Fruit fly (Drosophila melanogaster) whole organism, embryonic: Measurements from ENCODE around the gene Zasp66.

ENCODE experiments used
- Abd-B ChIP-seq: fragments of 200-800 bp; sonication (Bioruptor generic); optimal IDR thresholded peaks from 2 replicates; lab custom pipeline; 2018; ENCODE audit warnings: missing biosample characterization, mild to moderate bottlenecking, missing genetic modification characterization, moderate library complexity
- CG10321 ChIP-seq: fragments of 200-800 bp; sonication (Bioruptor generic); IDR thresholded peaks from 2 replicates; pipeline ENCODE4 v1.3.6; 2022; ENCODE audit warnings: missing biosample characterization, missing genetic modification characterization
- CG10462 ChIP-seq: fragments of 200-800 bp; sonication (Bioruptor generic); optimal IDR thresholded peaks from 2 replicates; lab custom pipeline; 2016; ENCODE audit warnings: missing biosample characterization, missing genetic modification characterization
- CG10979 ChIP-seq: fragments of 200-800 bp; sonication (Bioruptor generic); optimal IDR thresholded peaks from 2 replicates; lab custom pipeline; 2018; ENCODE audit warnings: missing biosample characterization, mild to moderate bottlenecking, missing genetic modification characterization, moderate library complexity
- CG13296 ChIP-seq: fragments of 200-800 bp; sonication (Bioruptor generic); optimal IDR thresholded peaks from 3 replicates; lab custom pipeline; 2018; ENCODE audit warnings: missing biosample characterization, mild to moderate bottlenecking, missing genetic modification characterization
- CG14667 ChIP-seq: fragments of 200-800 bp; sonication (Bioruptor generic); IDR thresholded peaks from 2 replicates; pipeline ENCODE4 v1.3.6; 2022; ENCODE audit warnings: missing biosample characterization, missing genetic modification characterization
- CG14710 ChIP-seq: fragments of 200-800 bp; sonication (Bioruptor generic); optimal IDR thresholded peaks from 3 replicates; lab custom pipeline; 2019; ENCODE audit warnings: missing biosample characterization, mild to moderate bottlenecking, missing genetic modification characterization, moderate library complexity
- CG17186 ChIP-seq: fragments of 200-800 bp; sonication (Bioruptor generic); optimal IDR thresholded peaks from 3 replicates; lab custom pipeline; 2017; ENCODE audit warnings: missing biosample characterization, missing genetic modification reagents, missing genetic modification characterization
- CG17385 ChIP-seq: fragments of 200-800 bp; sonication (Bioruptor generic); optimal IDR thresholded peaks from 3 replicates; lab custom pipeline; 2018; ENCODE audit warnings: missing biosample characterization, mild to moderate bottlenecking, missing genetic modification characterization
- CG31441 ChIP-seq: fragments of 200-800 bp; sonication (Bioruptor generic); IDR thresholded peaks from 2 replicates; pipeline ENCODE4 v1.3.6; 2022; ENCODE audit warnings: missing biosample characterization, missing genetic modification characterization
- CG32532 ChIP-seq: fragments of 200-800 bp; sonication (Bioruptor generic); IDR thresholded peaks from 2 replicates; pipeline ENCODE4 v1.3.6; 2022; ENCODE audit warnings: missing biosample characterization, missing genetic modification characterization
- CG34224 ChIP-seq: fragments of 200-800 bp; sonication (Bioruptor generic); IDR thresholded peaks from 3 replicates; pipeline ENCODE4 v1.3.6; 2022; ENCODE audit warnings: missing biosample characterization, missing genetic modification characterization; ENCODE audit not compliant: partially characterized antibody
- CG6791 ChIP-seq: fragments of 200-800 bp; sonication (Bioruptor generic); IDR thresholded peaks from 3 replicates; pipeline ENCODE4 v1.3.6; 2022; ENCODE audit warnings: missing biosample characterization, missing genetic modification characterization; ENCODE audit not compliant: partially characterized antibody
- CG7271 ChIP-seq: fragments of 200-800 bp; sonication (Bioruptor generic); optimal IDR thresholded peaks from 2 replicates; lab custom pipeline; 2018; ENCODE audit warnings: missing biosample characterization, mild to moderate bottlenecking, missing genetic modification characterization, moderate library complexity
- CG7372 ChIP-seq: fragments of 200-800 bp; sonication (Bioruptor generic); IDR thresholded peaks from 2 replicates; pipeline ENCODE4 v1.3.6; 2022; ENCODE audit warnings: missing biosample characterization, missing genetic modification characterization
- CG7928 ChIP-seq: fragments of 200-800 bp; sonication (Bioruptor generic); optimal IDR thresholded peaks from 2 replicates; lab custom pipeline; 2017; ENCODE audit warnings: missing biosample characterization, mild to moderate bottlenecking, missing genetic modification characterization
- CG8765 ChIP-seq: fragments of 200-800 bp; sonication (Bioruptor generic); IDR thresholded peaks from 2 replicates; pipeline ENCODE4 v1.3.6; 2022; ENCODE audit warnings: missing biosample characterization, missing genetic modification characterization
- CoRest ChIP-seq: fragments of 200-800 bp; sonication (Bioruptor generic); optimal IDR thresholded peaks from 3 replicates; lab custom pipeline; 2018; ENCODE audit warnings: missing biosample characterization, mild to moderate bottlenecking, missing genetic modification characterization, moderate library complexity
- Dbx ChIP-seq: fragments of 200-800 bp; sonication (Bioruptor generic); IDR thresholded peaks from 3 replicates; pipeline ENCODE4 v1.3.6; 2022; ENCODE audit warnings: missing biosample characterization, missing genetic modification characterization
- Doc2 ChIP-seq: fragments of 200-800 bp; sonication (Bioruptor generic); IDR thresholded peaks from 2 replicates; pipeline ENCODE4 v1.3.6; 2022; ENCODE audit warnings: missing biosample characterization, missing genetic modification characterization
- Drgx ChIP-seq: fragments of 200-800 bp; sonication (Bioruptor generic); IDR thresholded peaks from 2 replicates; pipeline ENCODE4 v1.3.6; 2022; ENCODE audit warnings: missing biosample characterization, missing genetic modification characterization
- Fer1 ChIP-seq: fragments of 200-800 bp; sonication (Bioruptor generic); optimal IDR thresholded peaks from 2 replicates; lab custom pipeline; 2017; ENCODE audit warnings: missing biosample characterization, mild to moderate bottlenecking, missing genetic modification characterization
- HLHmδ ChIP-seq: fragments of 200-800 bp; sonication (Bioruptor generic); optimal IDR thresholded peaks from 2 replicates; lab custom pipeline; 2018; ENCODE audit warnings: missing biosample characterization, mild to moderate bottlenecking, missing genetic modification characterization, moderate library complexity
- Hr39 ChIP-seq: fragments of >200 bp; optimal IDR thresholded peaks from 2 replicates; lab custom pipeline; 2017
- MESR4 ChIP-seq: fragments of 200-800 bp; sonication (Bioruptor generic); optimal IDR thresholded peaks from 2 replicates; lab custom pipeline; 2018; ENCODE audit warnings: missing biosample characterization, mild to moderate bottlenecking, missing genetic modification characterization, moderate library complexity
- Rfx ChIP-seq: fragments of 200-800 bp; sonication (Bioruptor generic); IDR thresholded peaks from 2 replicates; pipeline ENCODE4 v1.3.6; 2022; ENCODE audit warnings: missing biosample characterization, missing genetic modification characterization
- Rx ChIP-seq: fragments of 200-800 bp; sonication (Bioruptor generic); IDR thresholded peaks from 2 replicates; pipeline ENCODE4 v1.3.6; 2022; ENCODE audit warnings: missing biosample characterization, missing genetic modification characterization
- Six4 ChIP-seq: fragments of 200-800 bp; sonication (Bioruptor generic); optimal IDR thresholded peaks from 2 replicates; lab custom pipeline; 2016; ENCODE audit warnings: missing biosample characterization, missing genetic modification characterization
- Sry-δ ChIP-seq: fragments of 200-800 bp; sonication (Bioruptor generic); optimal IDR thresholded peaks from 2 replicates; lab custom pipeline; 2016; ENCODE audit warnings: missing biosample characterization, missing genetic modification characterization
- Usf ChIP-seq: fragments of 200-800 bp; sonication (Bioruptor generic); optimal IDR thresholded peaks from 2 replicates; lab custom pipeline; 2017; ENCODE audit warnings: missing genotype, missing biosample characterization, missing genetic modification characterization
- caup ChIP-seq: fragments of 200-800 bp; sonication (Bioruptor generic); optimal IDR thresholded peaks from 3 replicates; lab custom pipeline; 2017; ENCODE audit warnings: missing biosample characterization, mild to moderate bottlenecking, missing genetic modification characterization, moderate library complexity; ENCODE audit not compliant: severe bottlenecking
- chn ChIP-seq: fragments of 200-800 bp; sonication (Bioruptor generic); optimal IDR thresholded peaks from 2 replicates; lab custom pipeline; 2016; ENCODE audit warnings: missing biosample characterization, missing genetic modification characterization
- crol ChIP-seq: fragments of 200-800 bp; sonication (Bioruptor generic); IDR thresholded peaks from 2 replicates; pipeline ENCODE4 v1.3.6; 2022; ENCODE audit warnings: missing biosample characterization, missing genetic modification characterization
- crp ChIP-seq, 2 experiments: fragments of 200-800 bp; sonication (Bioruptor generic); optimal IDR thresholded peaks; 2 replicates in 1 of 2; 3 replicates in 1 of 2; lab custom pipeline; 2017; ENCODE audit warnings: missing biosample characterization in 2 of 2, missing genetic modification characterization in 2 of 2, mild to moderate bottlenecking in 1 of 2, moderate library complexity in 1 of 2
- cwo ChIP-seq: fragments of 200-800 bp; sonication (Bioruptor generic); optimal IDR thresholded peaks from 3 replicates; lab custom pipeline; 2017; ENCODE audit warnings: missing biosample characterization, missing genetic modification characterization, mild to moderate bottlenecking, moderate library complexity, missing genetic modification reagents
- ems ChIP-seq: fragments of 200-800 bp; sonication (Bioruptor generic); optimal IDR thresholded peaks from 3 replicates; lab custom pipeline; 2016; ENCODE audit warnings: missing biosample characterization, missing genetic modification characterization
- ewg ChIP-seq: fragments of 200-800 bp; sonication (Bioruptor generic); optimal IDR thresholded peaks from 3 replicates; lab custom pipeline; 2017; ENCODE audit warnings: mild to moderate bottlenecking, missing biosample characterization, missing genetic modification reagents, missing genetic modification characterization
- grn ChIP-seq: fragments of 200-800 bp; sonication (Bioruptor generic); optimal IDR thresholded peaks from 3 replicates; lab custom pipeline; 2017; ENCODE audit warnings: missing biosample characterization, missing genetic modification characterization
- h ChIP-seq: fragments of >200 bp; optimal IDR thresholded peaks from 2 replicates; lab custom pipeline; 2017
- her ChIP-seq: fragments of 200-800 bp; sonication (Bioruptor generic); optimal IDR thresholded peaks from 2 replicates; lab custom pipeline; 2016; ENCODE audit warnings: missing biosample characterization, missing genetic modification characterization
- klu ChIP-seq: fragments of 200-800 bp; sonication (Bioruptor generic); IDR thresholded peaks from 2 replicates; pipeline ENCODE4 v1.3.6; 2022; ENCODE audit warnings: missing biosample characterization, missing genetic modification characterization
- knrl ChIP-seq: fragments of 200-800 bp; sonication (Bioruptor generic); IDR thresholded peaks from 3 replicates; pipeline ENCODE4 v1.3.6; 2022; ENCODE audit warnings: missing biosample characterization, missing genetic modification characterization; ENCODE audit not compliant: partially characterized antibody
- lov ChIP-seq, 2 experiments: fragments of 200-800 bp in 1 of 2; fragments of >200 bp in 1 of 2; sonication (Bioruptor generic) in 1 of 2; IDR thresholded peaks in 1 of 2; optimal IDR thresholded peaks in 1 of 2; 2 replicates in 1 of 2; 3 replicates in 1 of 2; pipeline versions ENCODE4 v1.3.6 to Lab custom; 2017 to 2022; ENCODE audit warnings: missing biosample characterization in 1 of 2, missing genetic modification characterization in 1 of 2
- pfk ChIP-seq: fragments of 200-800 bp; sonication (Bioruptor generic); optimal IDR thresholded peaks from 2 replicates; lab custom pipeline; 2018; ENCODE audit warnings: missing biosample characterization, mild to moderate bottlenecking, missing genetic modification characterization, moderate library complexity
- phol ChIP-seq: fragments of 200-800 bp; sonication (Bioruptor generic); optimal IDR thresholded peaks from 3 replicates; lab custom pipeline; 2018; ENCODE audit warnings: missing biosample characterization, mild to moderate bottlenecking, missing genetic modification characterization, moderate library complexity
- pita ChIP-seq: fragments of 200-800 bp; sonication (Bioruptor generic); optimal IDR thresholded peaks from 2 replicates; lab custom pipeline; 2017; ENCODE audit warnings: missing biosample characterization, mild to moderate bottlenecking, missing genetic modification characterization
- psq ChIP-seq: fragments of 200-800 bp; sonication (Bioruptor generic); optimal IDR thresholded peaks from 2 replicates; lab custom pipeline; 2017; ENCODE audit warnings: missing biosample characterization, missing genetic modification characterization
- ranshi ChIP-seq: fragments of 200-800 bp; sonication (Bioruptor generic); IDR thresholded peaks from 2 replicates; pipeline ENCODE4 v1.3.6; 2022; ENCODE audit warnings: missing biosample characterization, missing genetic modification characterization
- row ChIP-seq: fragments of 200-800 bp; sonication (Bioruptor generic); IDR thresholded peaks from 3 replicates; pipeline ENCODE4 v1.3.6; 2022; ENCODE audit warnings: missing biosample characterization, missing genetic modification characterization
- sna ChIP-seq: fragments of 200-800 bp; sonication (Bioruptor generic); IDR thresholded peaks from 2 replicates; pipeline ENCODE4 v1.3.6; 2022; ENCODE audit warnings: missing biosample characterization, missing genetic modification characterization; ENCODE audit not compliant: partially characterized antibody
- toy ChIP-seq: fragments of 200-800 bp; sonication (Bioruptor generic); IDR thresholded peaks from 2 replicates; pipeline ENCODE4 v1.3.6; 2022; ENCODE audit warnings: missing biosample characterization, missing genetic modification characterization
- zen ChIP-seq: fragments of 200-800 bp; sonication (Bioruptor generic); optimal IDR thresholded peaks from 3 replicates; lab custom pipeline; 2018; ENCODE audit warnings: missing biosample characterization, mild to moderate bottlenecking, missing genetic modification characterization, moderate library complexity

Gene Zasp66

dm6 chr3L:8673377-8674000 is 49.3 kb downstream of the Zasp66 start (continued):
- TF ChIP-seq Rx (no peak), h (no peak), her (GFP tag; lab: Kevin White, UChicago) (no peak), toy (no peak), psq (GFP tag; lab: Kevin White, UChicago) (no peak), CG7928 (GFP tag; lab: Kevin White, UChicago) (no peak), CG14667 (GFP tag; lab: Robert Waterston, UW) (no peak), MESR4 (GFP tag; lab: Kevin White, UChicago) (no peak), ewg (GFP tag; lab: Kevin White, UChicago) (no peak), CG34224 (no peak), Fer1 (GFP tag; lab: Kevin White, UChicago) (no peak), zen (tag; lab: Kevin White, UChicago) (no peak), CG13296 (no peak), CG31441 (GFP tag; lab: Robert Waterston, UW) (no peak), chn (GFP tag; lab: Kevin White, UChicago) (no peak), Usf (GFP tag; lab: Kevin White, UChicago) (no peak), HLHmδ (GFP tag; lab: Kevin White, UChicago) (no peak), ems (no peak), CG7372 (GFP tag; lab: Robert Waterston, UW) (no peak), Six4 (GFP tag; lab: Kevin White, UChicago) (no peak), Abd-B (GFP tag; lab: Kevin White, UChicago) (no peak), row (no peak), Drgx (GFP tag; lab: Robert Waterston, UW) (peak; percentile 57), Sry-δ (GFP tag; lab: Kevin White, UChicago) (no peak), caup (no peak), CG17385 (GFP tag; lab: Kevin White, UChicago) (no peak), CG14710 (tag; lab: Kevin White, UChicago) (no peak), crp (GFP tag; optimal IDR thresholded peaks at IDR 0.05; lab: Kevin White, UChicago) (no peak), CG8765 (peak; percentile 10; the same call in 1 of the 2 replicates), CG6791 (GFP tag; lab: Robert Waterston, UW) (0 out of 3 replicates have a peak, but pooled peaks have one; percentile 20), cwo (GFP tag; lab: Kevin White, UChicago) (peak; percentile 7), sna (no peak), ranshi (GFP tag; lab: Robert Waterston, UW) (no peak), CG17186 (GFP tag; lab: Kevin White, UChicago) (no peak), knrl (no peak), CG10979 (tag; lab: Kevin White, UChicago) (no peak), klu (GFP tag; lab: Robert Waterston, UW) (no peak), CG7271 (tag; lab: Kevin White, UChicago) (no peak)

- TF ChIP-seq lov (optimal IDR thresholded peaks at IDR 0.05; lab: Kevin White, UChicago) (no peak), lov (GFP tag; IDR thresholded peaks at IDR 0.05; lab: Robert Waterston, UW) (no peak), CoRest (tag; lab: Kevin White, UChicago) (no peak), CG10321 (0 out of 2 replicates have a peak, but pooled peaks have one; percentile 10), CG32532 (GFP tag; lab: Robert Waterston, UW) (0 out of 2 replicates have a peak, but pooled peaks have one; percentile 7), phol (tag; lab: Kevin White, UChicago) (no peak), pfk (no peak), Rfx (GFP tag; lab: Robert Waterston, UW) (peak; percentile 40; the same call in 1 of the 2 replicates), CG10462 (GFP tag; lab: Kevin White, UChicago) (no peak), pita (GFP tag; lab: Kevin White, UChicago) (no peak), Dbx (GFP tag; lab: Robert Waterston, UW) (0 out of 3 replicates have a peak, but pooled peaks have one; percentile 5), grn (GFP tag; lab: Kevin White, UChicago) (no peak), Hr39 (lab: Kevin White, UChicago) (no peak), Doc2 (GFP tag; lab: Robert Waterston, UW) (no peak), crol (GFP tag; lab: Robert Waterston, UW) (no peak)
Observed at dm6 chr3L:8675029-8675544, 50.9 kb downstream of the Zasp66 start.
